Fruit fly (Drosophila melanogaster) whole organism, embryonic: Measurements from ENCODE around the gene DPCoAC.

Source experiments
- CG10274 ChIP-seq: fragments of 200-800 bp; sonication (Bioruptor generic); optimal IDR thresholded peaks from 3 replicates; lab custom pipeline; 2017; ENCODE audit warnings: missing biosample characterization, mild to moderate bottlenecking, missing genetic modification characterization
- CG10431 ChIP-seq: fragments of 200-800 bp; sonication (Bioruptor generic); optimal IDR thresholded peaks from 3 replicates; lab custom pipeline; 2018; ENCODE audit warnings: missing biosample characterization, mild to moderate bottlenecking, missing genetic modification characterization
- CG10543 ChIP-seq: fragments of 200-800 bp; sonication (Bioruptor generic); optimal IDR thresholded peaks from 3 replicates; lab custom pipeline; 2017; ENCODE audit warnings: missing biosample characterization, mild to moderate bottlenecking, missing genetic modification characterization, moderate library complexity
- CG11560 ChIP-seq: fragments of 200-800 bp; sonication (Bioruptor generic); IDR thresholded peaks from 3 replicates; pipeline ENCODE4 v1.3.6; 2022; ENCODE audit warnings: missing biosample characterization, missing genetic modification characterization
- CG13894 ChIP-seq: fragments of 200-800 bp; sonication (Bioruptor generic); optimal IDR thresholded peaks from 3 replicates; lab custom pipeline; 2018; ENCODE audit warnings: missing biosample characterization, mild to moderate bottlenecking, missing genetic modification characterization, moderate library complexity
- CG15269 ChIP-seq: fragments of 200-800 bp; sonication (Bioruptor generic); optimal IDR thresholded peaks from 2 replicates; lab custom pipeline; 2018; ENCODE audit warnings: missing biosample characterization, mild to moderate bottlenecking, missing genetic modification characterization, moderate library complexity
- CG1832 ChIP-seq: fragments of 200-800 bp; sonication (Bioruptor generic); optimal IDR thresholded peaks from 2 replicates; lab custom pipeline; 2017; ENCODE audit warnings: missing biosample characterization, mild to moderate bottlenecking, missing genetic modification characterization, inconsistent platforms
- CG18599 ChIP-seq: fragments of 200-800 bp; sonication (Bioruptor generic); optimal IDR thresholded peaks from 3 replicates; lab custom pipeline; 2017; ENCODE audit warnings: missing biosample characterization, missing genetic modification characterization, mild to moderate bottlenecking, moderate library complexity, missing genetic modification reagents
- CG2129 ChIP-seq: fragments of 200-800 bp; sonication (Bioruptor generic); IDR thresholded peaks from 2 replicates; pipeline ENCODE4 v1.3.6; 2022; ENCODE audit warnings: missing biosample characterization, missing genetic modification characterization; ENCODE audit not compliant: partially characterized antibody
- CG4282 ChIP-seq: fragments of 200-800 bp; sonication (Bioruptor generic); optimal IDR thresholded peaks from 2 replicates; lab custom pipeline; 2016; ENCODE audit warnings: missing biosample characterization, missing genetic modification characterization
- CG4360 ChIP-seq: fragments of 200-800 bp; sonication (Bioruptor generic); IDR thresholded peaks from 2 replicates; pipeline ENCODE4 v1.3.6; 2022; ENCODE audit warnings: missing biosample characterization, missing genetic modification characterization
- CG6272 ChIP-seq: fragments of 200-800 bp; sonication (Bioruptor generic); IDR thresholded peaks from 2 replicates; pipeline ENCODE4 v1.3.6; 2022; ENCODE audit warnings: missing biosample characterization, missing genetic modification characterization
- CG6683 ChIP-seq: fragments of 200-800 bp; sonication (Bioruptor generic); optimal IDR thresholded peaks from 2 replicates; lab custom pipeline; 2017; ENCODE audit warnings: missing biosample characterization, mild to moderate bottlenecking, missing genetic modification characterization, missing genetic modification reagents
- CG7271 ChIP-seq: fragments of 200-800 bp; sonication (Bioruptor generic); optimal IDR thresholded peaks from 2 replicates; lab custom pipeline; 2018; ENCODE audit warnings: missing biosample characterization, mild to moderate bottlenecking, missing genetic modification characterization, moderate library complexity
- CG7372 ChIP-seq: fragments of 200-800 bp; sonication (Bioruptor generic); IDR thresholded peaks from 2 replicates; pipeline ENCODE4 v1.3.6; 2022; ENCODE audit warnings: missing biosample characterization, missing genetic modification characterization
- CG7745 ChIP-seq: fragments of 200-800 bp; sonication (Bioruptor generic); optimal IDR thresholded peaks from 2 replicates; lab custom pipeline; 2018; ENCODE audit warnings: missing biosample characterization, mild to moderate bottlenecking, missing genetic modification characterization, moderate library complexity
- CG8290 ChIP-seq, 3 experiments: fragments of 200-800 bp; sonication (Bioruptor generic); optimal IDR thresholded peaks; 2 replicates each; lab custom pipeline; 2016 to 2019; ENCODE audit warnings: missing biosample characterization in 3 of 3, missing genetic modification characterization in 3 of 3, mild to moderate bottlenecking in 2 of 3, moderate library complexity in 1 of 3
- CG9797 ChIP-seq: fragments of 200-800 bp; sonication (Bioruptor generic); optimal IDR thresholded peaks from 3 replicates; lab custom pipeline; 2018; ENCODE audit warnings: missing biosample characterization, mild to moderate bottlenecking, missing genetic modification characterization
- CG9817 ChIP-seq: fragments of 200-800 bp; sonication (Bioruptor generic); optimal IDR thresholded peaks from 2 replicates; lab custom pipeline; 2018; ENCODE audit warnings: missing biosample characterization, mild to moderate bottlenecking, missing genetic modification characterization, moderate library complexity
- E2f2 ChIP-seq: fragments of 200-800 bp; sonication (Bioruptor generic); IDR thresholded peaks from 2 replicates; pipeline ENCODE4 v1.3.6; 2022; ENCODE audit warnings: missing biosample characterization, missing genetic modification characterization
- Fer2 ChIP-seq: fragments of 200-800 bp; sonication (Bioruptor generic); optimal IDR thresholded peaks from 2 replicates; lab custom pipeline; 2018; ENCODE audit warnings: missing biosample characterization, mild to moderate bottlenecking, missing genetic modification characterization, moderate library complexity
- Gug ChIP-seq: fragments of 200-800 bp; sonication (Bioruptor generic); IDR thresholded peaks from 4 replicates; pipeline ENCODE4 v1.3.6; 2022; ENCODE audit warnings: missing biosample characterization, missing genetic modification characterization
- HLH3B ChIP-seq: fragments of 200-800 bp; sonication (Bioruptor generic); IDR thresholded peaks from 2 replicates; pipeline ENCODE4 v1.3.6; 2022; ENCODE audit warnings: missing biosample characterization, missing genetic modification characterization
- HLH54F ChIP-seq: fragments of 200-800 bp; sonication (Bioruptor generic); optimal IDR thresholded peaks from 3 replicates; lab custom pipeline; 2016; ENCODE audit warnings: missing biosample characterization, missing genetic modification characterization
- Opbp ChIP-seq: fragments of 200-800 bp; sonication (Bioruptor generic); IDR thresholded peaks from 3 replicates; pipeline ENCODE4 v1.3.6; 2022; ENCODE audit warnings: missing biosample characterization, missing genetic modification characterization; ENCODE audit not compliant: partially characterized antibody
- PHDP ChIP-seq: fragments of 200-800 bp; sonication (Bioruptor generic); optimal IDR thresholded peaks from 3 replicates; lab custom pipeline; 2018; ENCODE audit warnings: missing biosample characterization, mild to moderate bottlenecking, missing genetic modification characterization, moderate library complexity
- Ravus ChIP-seq: fragments of 200-800 bp; sonication (Bioruptor generic); IDR thresholded peaks from 2 replicates; pipeline ENCODE4 v1.3.6; 2022; ENCODE audit warnings: missing biosample characterization, missing genetic modification characterization
- Rfx ChIP-seq: fragments of 200-800 bp; sonication (Bioruptor generic); IDR thresholded peaks from 2 replicates; pipeline ENCODE4 v1.3.6; 2022; ENCODE audit warnings: missing biosample characterization, missing genetic modification characterization
- Sox100B ChIP-seq: fragments of 200-800 bp; sonication (Bioruptor generic); optimal IDR thresholded peaks from 3 replicates; lab custom pipeline; 2018; ENCODE audit warnings: missing biosample characterization, mild to moderate bottlenecking, missing genetic modification characterization
- Sry-δ ChIP-seq: fragments of 200-800 bp; sonication (Bioruptor generic); optimal IDR thresholded peaks from 2 replicates; lab custom pipeline; 2016; ENCODE audit warnings: missing biosample characterization, missing genetic modification characterization
- Usf ChIP-seq: fragments of 200-800 bp; sonication (Bioruptor generic); optimal IDR thresholded peaks from 2 replicates; lab custom pipeline; 2017; ENCODE audit warnings: missing genotype, missing biosample characterization, missing genetic modification characterization
- Xrp1 ChIP-seq: fragments of 200-800 bp; sonication (Bioruptor generic); IDR thresholded peaks from 2 replicates; pipeline ENCODE4 v1.3.6; 2022; ENCODE audit warnings: missing biosample characterization, missing genetic modification characterization
- az2 ChIP-seq: fragments of 200-800 bp; sonication (Bioruptor generic); optimal IDR thresholded peaks from 3 replicates; lab custom pipeline; 2016; ENCODE audit warnings: missing biosample characterization, missing genetic modification characterization
- bigmax ChIP-seq: fragments of 200-800 bp; sonication (Bioruptor generic); optimal IDR thresholded peaks from 2 replicates; lab custom pipeline; 2018; ENCODE audit warnings: missing biosample characterization, mild to moderate bottlenecking, missing genetic modification characterization
- cwo ChIP-seq: fragments of 200-800 bp; sonication (Bioruptor generic); optimal IDR thresholded peaks from 3 replicates; lab custom pipeline; 2017; ENCODE audit warnings: missing biosample characterization, missing genetic modification characterization, mild to moderate bottlenecking, moderate library complexity, missing genetic modification reagents
- dan ChIP-seq: fragments of 200-800 bp; sonication (Bioruptor generic); IDR thresholded peaks from 2 replicates; pipeline ENCODE4 v1.3.6; 2022; ENCODE audit warnings: missing biosample characterization, missing genetic modification characterization
- dimm ChIP-seq: fragments of 200-800 bp; sonication (Bioruptor generic); IDR thresholded peaks from 2 replicates; pipeline ENCODE4 v1.3.6; 2022; ENCODE audit warnings: missing biosample characterization, missing genetic modification characterization
- disco-r ChIP-seq: fragments of 200-800 bp; sonication (Bioruptor generic); optimal IDR thresholded peaks from 2 replicates; lab custom pipeline; 2016; ENCODE audit warnings: missing biosample characterization, missing genetic modification characterization
- exex ChIP-seq: fragments of 200-800 bp; sonication (Bioruptor generic); optimal IDR thresholded peaks from 4 replicates; lab custom pipeline; 2018; ENCODE audit warnings: missing biosample characterization, mild to moderate bottlenecking, missing genetic modification characterization, moderate library complexity
- fd3F ChIP-seq: fragments of 200-800 bp; sonication (Bioruptor generic); optimal IDR thresholded peaks from 2 replicates; lab custom pipeline; 2018; ENCODE audit warnings: missing biosample characterization, mild to moderate bottlenecking, missing genetic modification characterization, moderate library complexity
- fd64A ChIP-seq: fragments of 200-800 bp; sonication (Bioruptor generic); optimal IDR thresholded peaks from 3 replicates; lab custom pipeline; 2018; ENCODE audit warnings: missing biosample characterization, mild to moderate bottlenecking, missing genetic modification characterization
- lola ChIP-seq, 3 experiments: fragments of >200 bp in 2 of 3; fragments of 200-800 bp in 1 of 3; sonication (Bioruptor generic) in 1 of 3; optimal IDR thresholded peaks; 2 replicates each; lab custom pipeline; 2017 to 2019; ENCODE audit warnings: missing biosample characterization in 3 of 3, missing genetic modification characterization in 3 of 3, mild to moderate bottlenecking in 1 of 3, moderate library complexity in 1 of 3
- luna ChIP-seq: fragments of 200-800 bp; sonication (Bioruptor generic); optimal IDR thresholded peaks from 2 replicates; lab custom pipeline; 2016; ENCODE audit warnings: missing biosample characterization, missing genetic modification characterization
- mam ChIP-seq: fragments of 200-800 bp; sonication (Bioruptor generic); optimal IDR thresholded peaks from 3 replicates; lab custom pipeline; 2016; ENCODE audit warnings: missing biosample characterization, missing genetic modification characterization
- nom ChIP-seq: fragments of 200-800 bp; sonication (Bioruptor generic); optimal IDR thresholded peaks from 2 replicates; lab custom pipeline; 2017; ENCODE audit warnings: missing biosample characterization, missing genetic modification characterization, mild to moderate bottlenecking, moderate library complexity, missing genetic modification reagents
- pfk ChIP-seq: fragments of 200-800 bp; sonication (Bioruptor generic); optimal IDR thresholded peaks from 2 replicates; lab custom pipeline; 2018; ENCODE audit warnings: missing biosample characterization, mild to moderate bottlenecking, missing genetic modification characterization, moderate library complexity
- pho ChIP-seq: fragments of 200-800 bp; sonication (Bioruptor generic); optimal IDR thresholded peaks from 2 replicates; lab custom pipeline; 2016; ENCODE audit warnings: missing biosample characterization, missing genetic modification characterization
- trem ChIP-seq: fragments of 200-800 bp; optimal IDR thresholded peaks from 3 replicates; lab custom pipeline; 2019; ENCODE audit warnings: missing biosample characterization, mild to moderate bottlenecking, missing genetic modification characterization, moderate library complexity
- z ChIP-seq: fragments of 200-800 bp; sonication (Bioruptor generic); IDR thresholded peaks from 3 replicates; pipeline ENCODE4 v1.3.6; 2022; ENCODE audit warnings: missing biosample characterization, missing genetic modification characterization

The DPCoAC gene

dm6 chr3R:20560019-20560667 is 2.7 kb upstream of the DPCoAC start, which contains the start of gene CG15922 (continued):
- 0 out of 2 replicates have a peak, but pooled peaks have one; percentile 25 for TF ChIP-seq CG7372 (GFP tag; lab: Robert Waterston, UW)
- peak; percentile 30 for TF ChIP-seq az2 (GFP tag; lab: Kevin White, UChicago)
- TF ChIP-seq CG10431 (GFP tag; lab: Kevin White, UChicago): no peak
- TF ChIP-seq Usf (GFP tag; lab: Kevin White, UChicago): no peak
- TF ChIP-seq CG2129 (GFP tag; lab: Robert Waterston, UW): no peak
- no peak for TF ChIP-seq PHDP (tag; lab: Kevin White, UChicago)
- no peak for TF ChIP-seq CG9817 (tag; lab: Kevin White, UChicago)
- TF ChIP-seq CG13894 (tag; lab: Kevin White, UChicago): no peak
- TF ChIP-seq Sox100B (GFP tag; lab: Kevin White, UChicago): peak; percentile 41
- no peak for TF ChIP-seq CG6272 (GFP tag; lab: Robert Waterston, UW)
- 0 out of 2 replicates have a peak, but pooled peaks have one; percentile 8 for TF ChIP-seq Xrp1 (GFP tag; lab: Robert Waterston, UW)
- peak in 1 of 3 experiments; percentile 18 for TF ChIP-seq lola (GFP tag; optimal IDR thresholded peaks at IDR 0.05; lab: Kevin White, UChicago)
- TF ChIP-seq bigmax (GFP tag; lab: Kevin White, UChicago): peak; percentile 30
- TF ChIP-seq CG10274 (GFP tag; lab: Kevin White, UChicago): no peak
- peak; percentile 39 for TF ChIP-seq cwo (GFP tag; lab: Kevin White, UChicago)
- no peak for TF ChIP-seq fd3F
- no peak for TF ChIP-seq CG11560
- no peak for TF ChIP-seq dan (GFP tag; lab: Robert Waterston, UW)
- TF ChIP-seq CG18599: peak; percentile 0
- peak; percentile 31 for TF ChIP-seq CG15269
- TF ChIP-seq luna (GFP tag; lab: Kevin White, UChicago): no peak
- no peak for TF ChIP-seq CG4282 (GFP tag; lab: Kevin White, UChicago)
- no peak for TF ChIP-seq fd64A (GFP tag; lab: Kevin White, UChicago)
- peak; percentile 52 for TF ChIP-seq exex (tag; lab: Kevin White, UChicago)
- TF ChIP-seq CG6683 (GFP tag; lab: Kevin White, UChicago): no peak
- TF ChIP-seq z (GFP tag; lab: Robert Waterston, UW): no peak
- no peak for TF ChIP-seq Ravus (GFP tag; lab: Robert Waterston, UW)
- TF ChIP-seq pho (GFP tag; lab: Kevin White, UChicago): no peak
- peak; percentile 34; the same call in 1 of the 2 replicates for TF ChIP-seq Rfx (GFP tag; lab: Robert Waterston, UW)
- peak; percentile 81 for TF ChIP-seq nom (GFP tag; lab: Kevin White, UChicago)
- TF ChIP-seq E2f2 (GFP tag; lab: Robert Waterston, UW): peak; percentile 86
- peak; percentile 65 for TF ChIP-seq CG9797
- no peak for TF ChIP-seq CG1832 (GFP tag; lab: Kevin White, UChicago)
- no peak for TF ChIP-seq Opbp
- no peak for TF ChIP-seq Gug (GFP tag; lab: Robert Waterston, UW)
- TF ChIP-seq CG10543 (GFP tag; lab: Kevin White, UChicago): no peak
- TF ChIP-seq CG8290 (GFP tag; optimal IDR thresholded peaks at IDR 0.05; lab: Kevin White, UChicago): no peak
- TF ChIP-seq CG8290 (tag; optimal IDR thresholded peaks at IDR 0.05; lab: Kevin White, UChicago): peak in 1 of 2 experiments; percentile 23
- no peak for TF ChIP-seq CG4360 (GFP tag; lab: Robert Waterston, UW)
- no peak for TF ChIP-seq Sry-δ
- TF ChIP-seq mam (GFP tag; lab: Kevin White, UChicago): peak; percentile 10
- peak; percentile 33 for TF ChIP-seq CG7745
- TF ChIP-seq pfk (GFP tag; lab: Kevin White, UChicago): no peak
- TF ChIP-seq HLH3B (GFP tag; lab: Robert Waterston, UW): peak; percentile 41; the same call in 1 of the 2 replicates
- TF ChIP-seq trem (tag; lab: Kevin White, UChicago): peak; percentile 8
- no peak for TF ChIP-seq Fer2 (tag; lab: Kevin White, UChicago)
- TF ChIP-seq CG7271 (tag; lab: Kevin White, UChicago): no peak
- TF ChIP-seq disco-r: no peak
- no peak for TF ChIP-seq dimm
- peak; percentile 9 for TF ChIP-seq HLH54F (GFP tag; lab: Kevin White, UChicago)
